Fruit fly (Drosophila melanogaster) whole organism, wandering third instar larva: ENCODE results near the gene Elp1.

ENCODE experiments used
- Abd-B ChIP-seq: fragments of >200 bp; optimal IDR thresholded peaks from 2 replicates; lab custom pipeline; 2017; ENCODE audit warnings: missing biosample characterization, missing genetic modification characterization
- CG32264 ChIP-seq: fragments of 200-800 bp; sonication (Bioruptor generic); optimal IDR thresholded peaks from 2 replicates; lab custom pipeline; 2016; ENCODE audit warnings: missing biosample characterization, missing genetic modification characterization
- CG9705 ChIP-seq: fragments of 200-800 bp; sonication (Bioruptor generic); optimal IDR thresholded peaks from 2 replicates; lab custom pipeline; 2018; ENCODE audit warnings: missing biosample characterization, mild to moderate bottlenecking, missing genetic modification characterization
- CrebA ChIP-seq: fragments of 200-800 bp; sonication (Bioruptor generic); optimal IDR thresholded peaks from 2 replicates; lab custom pipeline; 2016; ENCODE audit warnings: missing biosample characterization, mild to moderate bottlenecking, missing genetic modification characterization, borderline replicate concordance
- Dfd ChIP-seq: fragments of >200 bp; optimal IDR thresholded peaks from 2 replicates; lab custom pipeline; 2017; ENCODE audit warnings: missing biosample characterization, missing genetic modification characterization
- Dif ChIP-seq: fragments of 200-275, 200-300 bp; sonication (Bioruptor generic); optimal IDR thresholded peaks from 2 replicates; lab custom pipeline; 2018; ENCODE audit warnings: missing biosample characterization, missing genetic modification characterization; ENCODE audit not compliant: partially characterized antibody
- GATAd ChIP-seq: sonication (Bioruptor generic); optimal IDR thresholded peaks from 2 replicates; lab custom pipeline; 2016; ENCODE audit warnings: missing biosample characterization, missing genetic modification characterization
- HLH106 ChIP-seq: fragments of 200-800 bp; optimal IDR thresholded peaks from 3 replicates; lab custom pipeline; 2019; ENCODE audit warnings: missing biosample characterization, mild to moderate bottlenecking, missing genetic modification characterization, moderate library complexity
- Hnf4 ChIP-seq: fragments of 200-800 bp; sonication (Bioruptor generic); optimal IDR thresholded peaks from 2 replicates; lab custom pipeline; 2016; ENCODE audit warnings: missing biosample characterization, mild to moderate bottlenecking, missing genetic modification characterization
- Hr78 ChIP-seq: fragments of >200 bp; optimal IDR thresholded peaks from 2 replicates; lab custom pipeline; 2017; ENCODE audit warnings: missing biosample characterization, missing genetic modification characterization
- Hr83 ChIP-seq: fragments of 200-300 bp; sonication (Bioruptor generic); optimal IDR thresholded peaks from 2 replicates; lab custom pipeline; 2016; ENCODE audit warnings: missing biosample characterization, mild to moderate bottlenecking, missing genetic modification characterization, moderate library complexity; ENCODE audit not compliant: poor library complexity, severe bottlenecking
- Mio ChIP-seq: sonication (Bioruptor generic); optimal IDR thresholded peaks from 2 replicates; lab custom pipeline; 2016; ENCODE audit warnings: missing biosample characterization, missing genetic modification characterization
- Myc ChIP-seq: fragments of >200 bp; optimal IDR thresholded peaks from 2 replicates; lab custom pipeline; 2017
- N ChIP-seq: fragments of >200 bp; optimal IDR thresholded peaks from 2 replicates; lab custom pipeline; 2018; ENCODE audit warnings: missing biosample characterization, missing external identifiers, missing genetic modification characterization
- OdsH ChIP-seq: fragments of 200-800 bp; sonication (Bioruptor generic); optimal IDR thresholded peaks from 2 replicates; lab custom pipeline; 2016; ENCODE audit warnings: missing biosample characterization, mild to moderate bottlenecking, missing genetic modification characterization
- Rel ChIP-seq, 2 experiments: fragments of 200-800 bp; sonication (Bioruptor generic) in 1 of 2; optimal IDR thresholded peaks; 2 replicates in 1 of 2; 3 replicates in 1 of 2; lab custom pipeline; 2016 to 2019; ENCODE audit warnings: mild to moderate bottlenecking in 2 of 2, missing biosample characterization in 2 of 2, missing genetic modification characterization in 2 of 2, moderate library complexity in 1 of 2
- Sp1 ChIP-seq: fragments of 200-800 bp; sonication (Bioruptor generic); optimal IDR thresholded peaks from 3 replicates; lab custom pipeline; 2019; ENCODE audit warnings: missing biosample characterization, mild to moderate bottlenecking, missing genetic modification characterization, moderate library complexity
- br ChIP-seq: fragments of 200-800 bp; sonication (Bioruptor generic); optimal IDR thresholded peaks from 2 replicates; lab custom pipeline; 2016; ENCODE audit warnings: missing biosample characterization, missing genetic modification characterization
- dl ChIP-seq, 2 experiments: fragments of 175-275, 200-275 bp in 1 of 2; fragments of 200-275 bp in 1 of 2; sonication (Bioruptor generic); optimal IDR thresholded peaks; lab custom pipeline; 2018; ENCODE audit warnings: mild to moderate bottlenecking in 2 of 2, missing biosample characterization in 2 of 2, missing genetic modification characterization in 2 of 2, moderate library complexity in 2 of 2; ENCODE audit not compliant: partially characterized antibody in 2 of 2, insufficient read depth in 1 of 2
- dmrt93B ChIP-seq: fragments of 200-800 bp; sonication (Bioruptor generic); optimal IDR thresholded peaks from 2 replicates; lab custom pipeline; 2018; ENCODE audit warnings: missing biosample characterization, mild to moderate bottlenecking, missing genetic modification characterization
- dsf ChIP-seq: sonication (Bioruptor generic); optimal IDR thresholded peaks from 2 replicates; lab custom pipeline; 2016; ENCODE audit warnings: missing biosample characterization, missing genetic modification characterization, borderline replicate concordance
- ey ChIP-seq: fragments of 200-800 bp; sonication (Bioruptor generic); optimal IDR thresholded peaks from 2 replicates; lab custom pipeline; 2016; ENCODE audit warnings: missing biosample characterization, missing genetic modification characterization
- foxo ChIP-seq, 2 experiments: fragments of 200-800 bp; sonication (Bioruptor generic); optimal IDR thresholded peaks; 2 replicates in 1 of 2; 3 replicates in 1 of 2; lab custom pipeline; 2016 to 2017; ENCODE audit warnings: missing biosample characterization in 2 of 2, missing genetic modification characterization in 2 of 2
- fru ChIP-seq: fragments of 200-800 bp; sonication (Bioruptor generic); optimal IDR thresholded peaks from 3 replicates; lab custom pipeline; 2016; ENCODE audit warnings: missing biosample characterization, mild to moderate bottlenecking, missing genetic modification characterization
- h ChIP-seq: fragments of 200-800 bp; sonication (Bioruptor generic); optimal IDR thresholded peaks from 3 replicates; lab custom pipeline; 2016; ENCODE audit warnings: missing biosample characterization, mild to moderate bottlenecking, missing genetic modification characterization
- jim ChIP-seq: fragments of 175-275, 200-325 bp; sonication (Bioruptor generic); optimal IDR thresholded peaks from 2 replicates; lab custom pipeline; 2016; ENCODE audit warnings: missing biosample characterization, mild to moderate bottlenecking, missing genetic modification characterization
- pan ChIP-seq: fragments of >200 bp; optimal IDR thresholded peaks from 2 replicates; lab custom pipeline; 2017
- psq ChIP-seq: fragments of 200-800 bp; sonication (Bioruptor generic); optimal IDR thresholded peaks from 3 replicates; lab custom pipeline; 2017; ENCODE audit warnings: missing biosample characterization, mild to moderate bottlenecking, missing genetic modification characterization, moderate library complexity
- rgr ChIP-seq: fragments of 200-800 bp; sonication (Bioruptor generic); optimal IDR thresholded peaks from 3 replicates; lab custom pipeline; 2016; ENCODE audit warnings: missing biosample characterization, mild to moderate bottlenecking, missing genetic modification characterization
- sage ChIP-seq: fragments of 200-800 bp; sonication (Bioruptor generic); optimal IDR thresholded peaks from 2 replicates; lab custom pipeline; 2016; ENCODE audit warnings: missing biosample characterization, mild to moderate bottlenecking, missing genetic modification characterization
- sv ChIP-seq: fragments of 200-800 bp; sonication (Bioruptor generic); optimal IDR thresholded peaks from 3 replicates; lab custom pipeline; 2016; ENCODE audit warnings: missing biosample characterization, missing genetic modification characterization
- tai ChIP-seq: sonication (Bioruptor generic); optimal IDR thresholded peaks from 2 replicates; lab custom pipeline; 2016; ENCODE audit warnings: missing biosample characterization, missing genetic modification characterization
- usp ChIP-seq: fragments of >200 bp; optimal IDR thresholded peaks from 2 replicates; lab custom pipeline; 2017; ENCODE audit warnings: missing biosample characterization, missing genetic modification characterization
- woc ChIP-seq: sonication (Bioruptor generic); optimal IDR thresholded peaks from 2 replicates; lab custom pipeline; 2016; ENCODE audit warnings: missing biosample characterization, mild to moderate bottlenecking, missing genetic modification characterization

Gene Elp1

DNA sequence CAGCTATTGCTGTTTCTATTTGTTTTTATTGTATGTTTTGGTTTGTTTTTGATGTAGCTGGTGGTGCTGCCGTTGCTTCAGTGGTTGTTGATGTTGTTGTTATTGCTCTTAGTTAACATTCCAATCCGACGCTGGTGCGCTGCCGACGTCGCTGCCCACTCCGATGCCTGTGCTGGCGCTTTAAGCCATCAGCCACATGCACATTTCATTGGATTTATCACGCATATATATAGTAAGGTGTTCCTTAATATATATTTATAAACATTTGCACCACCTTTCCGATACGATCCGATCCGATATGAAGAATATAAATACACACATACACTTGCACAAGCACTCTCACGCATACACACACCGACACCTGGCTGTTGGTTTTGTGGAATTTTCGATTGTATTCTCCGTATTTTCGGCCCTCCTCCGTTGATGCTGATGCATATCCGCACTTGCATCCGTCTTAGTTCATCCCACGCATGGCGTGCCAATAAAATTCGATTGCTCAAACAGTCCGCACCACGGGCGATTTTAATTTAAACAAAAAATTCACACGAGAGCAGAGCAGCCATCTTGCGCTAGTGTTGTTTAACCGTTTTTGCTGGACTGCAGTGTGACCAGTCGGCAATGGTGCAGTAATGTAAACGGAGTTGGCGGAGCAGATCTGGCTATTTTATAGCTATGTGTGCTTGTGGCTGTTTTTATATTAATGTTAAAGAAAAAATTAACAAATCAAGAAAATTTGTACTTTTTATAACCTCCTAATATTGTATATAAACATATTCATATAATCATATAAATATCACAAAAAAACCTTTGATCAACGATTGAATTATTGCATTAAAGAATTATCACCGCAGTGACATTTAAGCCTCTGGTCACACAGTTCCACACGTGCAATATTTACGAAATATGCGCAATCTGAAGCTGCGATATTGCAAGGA lies at the start of gene Elp1, which contains the start of gene Csk:
Gene Elp1 (plus strand): TSS at position 867 of the 935 bp plus-strand sequence.
Gene Csk (minus strand): TSS at position 602 of the 935 bp plus-strand sequence.
- no peak for TF ChIP-seq pan (lab: Kevin White, UChicago)
- no peak for TF ChIP-seq sage
- TF ChIP-seq Hr78 (GFP tag; lab: Kevin White, UChicago): no peak
- peak; percentile 29 for TF ChIP-seq ey (GFP tag; lab: Kevin White, UChicago)
- peak; percentile 72 for TF ChIP-seq HLH106 (tag; lab: Kevin White, UChicago)
- TF ChIP-seq Rel (GFP tag; optimal IDR thresholded peaks at IDR 0.05; lab: Kevin White, UChicago): no peak
- TF ChIP-seq Rel (tag; optimal IDR thresholded peaks at IDR 0.05; lab: Kevin White, UChicago): peak; percentile 96
- TF ChIP-seq tai: no peak
- TF ChIP-seq sv (GFP tag; lab: Kevin White, UChicago): peak; percentile 51
- TF ChIP-seq woc: peak; percentile 79
- no peak for TF ChIP-seq CrebA (GFP tag; lab: Kevin White, UChicago)
- peak; percentile 71 for TF ChIP-seq Sp1 (GFP tag; lab: Kevin White, UChicago)
- peak; percentile 39 for TF ChIP-seq dmrt93B
- TF ChIP-seq OdsH (GFP tag; lab: Kevin White, UChicago): peak; percentile 16
- TF ChIP-seq Myc (lab: Kevin White, UChicago): peak; percentile 91
- peak; percentile 63 for TF ChIP-seq h (GFP tag; lab: Kevin White, UChicago)
- TF ChIP-seq Hr83: peak; percentile 27
- TF ChIP-seq foxo (GFP tag; optimal IDR thresholded peaks at IDR 0.05; lab: Kevin White, UChicago): peak in 1 of 2 experiments; percentile 72
- peak; percentile 69 for TF ChIP-seq rgr (GFP tag; lab: Kevin White, UChicago)
- TF ChIP-seq N (GFP tag; lab: Kevin White, UChicago): peak; percentile 13
- peak; percentile 52 for TF ChIP-seq Hnf4 (GFP tag; lab: Kevin White, UChicago)
- TF ChIP-seq CG9705: peak; percentile 41
- TF ChIP-seq br (GFP tag; lab: Kevin White, UChicago): peak; percentile 58
- TF ChIP-seq GATAd: no peak
- peak; percentile 7 for TF ChIP-seq psq (GFP tag; lab: Kevin White, UChicago)
- TF ChIP-seq dsf (GFP tag; lab: Kevin White, UChicago): peak; percentile 8
- TF ChIP-seq fru: peak; percentile 62

DNA sequence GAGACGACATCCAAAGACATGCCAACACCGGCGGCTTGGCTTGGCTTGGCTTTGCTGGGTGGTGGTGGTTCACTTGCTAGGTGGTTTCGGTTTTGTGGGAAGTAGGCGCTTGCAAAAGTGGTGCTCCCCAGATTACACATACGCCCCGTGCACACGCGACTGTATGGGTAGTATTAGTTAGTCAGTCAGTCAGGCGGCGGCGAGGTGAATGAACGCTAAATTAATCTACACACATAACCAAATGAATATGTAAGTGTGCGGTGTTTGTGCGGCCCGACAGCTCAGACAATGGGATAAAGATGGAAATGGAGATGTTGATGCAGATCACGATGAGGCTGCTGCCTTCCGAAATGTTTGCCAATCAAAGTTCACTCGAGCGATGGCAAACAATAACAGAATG lies 47.6 kb upstream of the Elp1 start:
- TF ChIP-seq Sp1 (GFP tag; lab: Kevin White, UChicago) (no peak), Abd-B (no peak), Mio (GFP tag; lab: Kevin White, UChicago) (no peak), dsf (GFP tag; lab: Kevin White, UChicago) (no peak), Dfd (GFP tag; lab: Kevin White, UChicago) (no peak), rgr (GFP tag; lab: Kevin White, UChicago) (no peak), dl (GFP tag; optimal IDR thresholded peaks at IDR 0.05; lab: Kevin White, UChicago; ENCODE audit: insufficient read depth in 1 of 2, partially characterized antibody in 2 of 2) (no peak), sage (no peak), usp (GFP tag; lab: Kevin White, UChicago) (no peak), jim (GFP tag; lab: Kevin White, UChicago) (no peak), Myc (lab: Kevin White, UChicago) (no peak), foxo (GFP tag; optimal IDR thresholded peaks at IDR 0.05; lab: Kevin White, UChicago) (no peak), CG32264 (GFP tag; lab: Kevin White, UChicago) (no peak), fru (no peak), Dif (GFP tag; lab: Kevin White, UChicago) (no peak)
- TF ChIP-seq, all 38 proteins: peak for 0
